Worm (Caenorhabditis elegans): ENCODE data around the gene srv-25.

Gene srv-25

DNA sequence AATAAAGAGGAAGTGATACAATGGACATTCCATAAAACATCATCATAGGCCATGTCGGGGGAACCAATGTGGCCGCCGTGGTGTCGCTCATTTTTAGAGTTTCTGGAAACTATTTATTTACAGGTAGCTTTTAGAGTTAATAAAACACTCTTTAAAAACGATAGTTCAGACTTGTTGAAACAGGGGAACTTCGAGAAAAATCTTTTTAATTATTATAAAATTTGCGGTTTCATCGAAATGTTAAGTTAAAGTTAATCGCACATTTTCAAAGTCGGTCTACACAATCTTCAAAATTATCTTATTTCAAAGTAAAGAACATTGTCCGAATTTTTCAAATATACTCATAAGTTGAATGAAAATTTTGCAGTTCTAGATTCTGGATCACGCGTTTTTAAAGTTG lies 19.3 kb downstream of the srv-25 start, which contains the start of gene ops-1:
ops-1 (minus strand) TSS at position 101 of the 400 bp plus-strand sequence.
- TF ChIP-seq pha-4 (tag; optimal IDR thresholded peaks at IDR 0.05): no peak
- TF ChIP-seq blmp-1 (tag; optimal IDR thresholded peaks at IDR 0.05): no peak
- TF ChIP-seq ham-2 (GFP tag; optimal IDR thresholded peaks at IDR 0.05): no peak
- no peak for TF ChIP-seq bed-3 (GFP tag; optimal IDR thresholded peaks at IDR 0.05)
- no peak for TF ChIP-seq zip-8 (tag; optimal IDR thresholded peaks at IDR 0.05)
- TF ChIP-seq nhr-2 (tag; optimal IDR thresholded peaks at IDR 0.05): no peak
- TF ChIP-seq nhr-12 (tag; optimal IDR thresholded peaks at IDR 0.05): no peak
- TF ChIP-seq lsy-2 (tag; optimal IDR thresholded peaks at IDR 0.05): no peak
- TF ChIP-seq M03D4.4 (tag; optimal IDR thresholded peaks at IDR 0.05): no peak
- no peak for TF ChIP-seq flh-1 (GFP tag; optimal IDR thresholded peaks at IDR 0.05)
- TF ChIP-seq nhr-76 (tag; optimal IDR thresholded peaks at IDR 0.05): no peak

DNA sequence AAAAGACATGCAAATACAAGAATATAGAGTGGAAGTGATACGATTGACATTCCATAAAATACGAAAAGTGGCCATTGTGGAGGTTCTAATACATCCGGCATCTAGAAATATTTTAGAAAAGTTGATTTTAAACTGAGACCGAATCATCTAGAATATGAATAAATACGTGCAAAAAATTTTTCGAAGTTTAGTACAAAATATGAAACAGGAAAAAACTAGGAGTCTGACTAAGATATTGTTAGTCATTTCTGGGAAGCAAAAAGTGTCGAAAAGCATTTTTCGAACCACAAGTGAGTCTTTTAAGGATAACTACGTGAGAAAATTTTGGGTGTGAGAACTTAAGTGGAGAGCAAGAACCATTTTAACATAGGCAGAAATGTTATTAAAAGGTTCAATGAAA lies 21.4 kb downstream of the srv-25 start, which contains the start of gene srv-32:
srv-32 (minus strand) TSS at position 101 of the 400 bp plus-strand sequence.
- TF ChIP-seq unc-62 (GFP tag; optimal IDR thresholded peaks at IDR 0.05): no peak
- no peak for TF ChIP-seq zip-8 (tag; optimal IDR thresholded peaks at IDR 0.05)
- no peak for TF ChIP-seq ham-2 (GFP tag; optimal IDR thresholded peaks at IDR 0.05)
- TF ChIP-seq ztf-11 (tag; optimal IDR thresholded peaks at IDR 0.05): no peak
- no peak for TF ChIP-seq tbx-8 (GFP tag; optimal IDR thresholded peaks at IDR 0.05)
- TF ChIP-seq lin-13 (tag; optimal IDR thresholded peaks at IDR 0.05): no peak
- TF ChIP-seq snpc-4 (tag; optimal IDR thresholded peaks at IDR 0.05): no peak
- TF ChIP-seq ceh-43 (GFP tag; optimal IDR thresholded peaks at IDR 0.05): no peak
- no peak for TF ChIP-seq nhr-28 (tag; optimal IDR thresholded peaks at IDR 0.05)
- TF ChIP-seq pha-4 (tag; optimal IDR thresholded peaks at IDR 0.05): no peak
- TF ChIP-seq nhr-237 (tag; optimal IDR thresholded peaks at IDR 0.05): no peak
- no peak for TF ChIP-seq bed-3 (GFP tag; optimal IDR thresholded peaks at IDR 0.05)
- TF ChIP-seq ceh-83 (GFP tag; optimal IDR thresholded peaks at IDR 0.05): no peak
- TF ChIP-seq flh-1 (GFP tag; optimal IDR thresholded peaks at IDR 0.05): no peak
- TF ChIP-seq mep-1 (tag; optimal IDR thresholded peaks at IDR 0.05): no peak
- no peak for TF ChIP-seq nhr-12 (tag; optimal IDR thresholded peaks at IDR 0.05)
- no peak for TF ChIP-seq elt-1 (tag; optimal IDR thresholded peaks at IDR 0.05; ENCODE audit: borderline replicate concordance, insufficient read depth)
- no peak for TF ChIP-seq mls-2 (tag; optimal IDR thresholded peaks at IDR 0.05)
- TF ChIP-seq unc-120 (tag; optimal IDR thresholded peaks at IDR 0.05; ENCODE audit: poor library complexity, severe bottlenecking): no peak

DNA sequence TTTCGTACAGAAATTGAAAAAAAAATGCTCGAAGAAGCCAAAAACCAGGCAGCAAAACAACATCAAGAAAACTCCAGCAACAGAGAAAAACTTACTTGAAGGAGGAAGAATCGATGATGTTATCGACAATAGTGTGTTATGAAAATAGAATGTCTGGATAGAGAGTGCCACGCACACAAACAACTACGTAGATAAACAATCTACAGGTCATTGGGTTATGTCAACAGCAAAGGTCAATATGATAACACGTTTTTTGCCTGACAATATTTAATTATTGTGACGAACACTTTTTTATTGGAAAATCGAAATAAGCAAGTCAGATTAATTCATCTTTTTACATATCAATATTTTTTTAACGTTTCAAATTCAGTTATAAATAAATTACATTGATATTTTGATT lies 24.1 kb downstream of the srv-25 start, which contains the start of gene sams-5:
sams-5 (minus strand) TSS at position 131 of the 400 bp plus-strand sequence.
- TF ChIP-seq sptf-1 (tag; optimal IDR thresholded peaks at IDR 0.05): no peak
- TF ChIP-seq pha-4 (tag; optimal IDR thresholded peaks at IDR 0.05): no peak
- TF ChIP-seq blmp-1 (tag; optimal IDR thresholded peaks at IDR 0.05): no peak
- no peak for TF ChIP-seq lsy-2 (tag; optimal IDR thresholded peaks at IDR 0.05)
- no peak for TF ChIP-seq mep-1 (tag; optimal IDR thresholded peaks at IDR 0.05)
- TF ChIP-seq hlh-1 (tag; optimal IDR thresholded peaks at IDR 0.05): no peak
- TF ChIP-seq unc-39 (tag; optimal IDR thresholded peaks at IDR 0.05): no peak
- no peak for TF ChIP-seq nhr-2 (tag; optimal IDR thresholded peaks at IDR 0.05)
- TF ChIP-seq nhr-76 (tag; optimal IDR thresholded peaks at IDR 0.05): no peak
- TF ChIP-seq ceh-83 (GFP tag; optimal IDR thresholded peaks at IDR 0.05): no peak
- no peak for TF ChIP-seq elt-3 (tag; optimal IDR thresholded peaks at IDR 0.05)
- TF ChIP-seq lin-13 (tag; optimal IDR thresholded peaks at IDR 0.05): no peak
- no peak for TF ChIP-seq ztf-11 (tag; optimal IDR thresholded peaks at IDR 0.05)

DNA sequence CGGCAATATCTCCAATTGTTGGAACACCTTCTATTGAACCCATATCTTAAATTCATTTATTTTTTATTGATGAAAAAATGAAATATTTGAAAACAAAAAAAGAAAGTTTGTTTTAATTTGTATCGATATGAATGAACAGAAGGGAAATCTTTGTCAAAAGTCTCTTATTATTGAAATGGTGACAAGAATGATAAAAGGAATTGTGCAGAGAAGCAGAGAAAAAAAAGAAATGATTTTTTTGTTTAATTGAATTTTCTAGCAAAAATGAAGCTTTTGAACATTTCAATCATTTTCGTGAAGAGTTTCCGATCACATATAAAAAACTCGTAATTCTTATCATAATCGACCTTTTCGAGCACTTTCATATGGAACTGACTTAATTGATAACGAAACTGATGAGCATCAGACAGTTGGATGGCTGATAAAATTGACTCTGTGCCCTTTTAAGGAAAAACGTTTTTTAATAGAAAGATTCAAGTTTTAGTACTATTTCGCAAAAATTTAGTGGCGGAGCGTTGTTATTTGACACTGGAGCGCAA lies 27.8 kb downstream of the srv-25 start, which contains the start of the genes aat-4 and T13A10.1:
aat-4 (minus strand) TSS at position 51 of the 539 bp plus-strand sequence.
T13A10.1 (plus strand) TSS at position 411 of the 539 bp plus-strand sequence.
- TF ChIP-seq elt-3 (tag; optimal IDR thresholded peaks at IDR 0.05): no peak
- TF ChIP-seq nhr-2 (tag; optimal IDR thresholded peaks at IDR 0.05): no peak
- no peak for TF ChIP-seq lin-13 (tag; optimal IDR thresholded peaks at IDR 0.05)

DNA sequence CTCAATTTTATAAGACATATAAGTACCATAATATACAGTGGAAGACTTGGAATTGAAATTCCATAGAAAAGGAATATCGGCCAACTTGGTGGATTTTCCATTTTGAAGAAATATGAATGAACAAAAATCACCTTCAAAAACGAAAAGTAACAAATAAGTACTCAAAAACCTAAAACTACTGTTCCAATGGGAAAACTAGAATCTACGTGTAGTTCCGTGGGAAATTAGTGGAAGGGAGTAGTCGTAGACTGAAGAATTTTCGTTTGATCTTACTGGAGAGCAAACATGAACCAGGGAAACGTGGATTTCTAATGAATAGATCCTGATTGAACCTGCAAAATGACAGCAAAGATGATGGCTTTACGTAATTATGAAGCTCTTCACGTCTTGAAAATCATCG lies 31.6 kb downstream of the srv-25 start, which contains the start of gene srv-31:
srv-31 (minus strand) TSS at position 101 of the 400 bp plus-strand sequence.
- no peak for TF ChIP-seq flh-1 (GFP tag; optimal IDR thresholded peaks at IDR 0.05)
- no peak for TF ChIP-seq nhr-237 (tag; optimal IDR thresholded peaks at IDR 0.05)
- no peak for TF ChIP-seq blmp-1 (tag; optimal IDR thresholded peaks at IDR 0.05)
- TF ChIP-seq lsy-2 (tag; optimal IDR thresholded peaks at IDR 0.05): no peak
- TF ChIP-seq elt-3 (tag; optimal IDR thresholded peaks at IDR 0.05): no peak
- no peak for TF ChIP-seq nhr-12 (tag; optimal IDR thresholded peaks at IDR 0.05)
- TF ChIP-seq lin-32 (GFP tag; optimal IDR thresholded peaks at IDR 0.05): no peak
- TF ChIP-seq ceh-39 (tag; optimal IDR thresholded peaks at IDR 0.05): no peak
- TF ChIP-seq sem-2 (GFP tag; optimal IDR thresholded peaks at IDR 0.05): no peak
- TF ChIP-seq nhr-28 (tag; optimal IDR thresholded peaks at IDR 0.05): no peak
- no peak for TF ChIP-seq pha-4 (tag; optimal IDR thresholded peaks at IDR 0.05)
- TF ChIP-seq drap-1 (GFP tag; optimal IDR thresholded peaks at IDR 0.05): no peak
- TF ChIP-seq zip-8 (tag; optimal IDR thresholded peaks at IDR 0.05): no peak
- no peak for TF ChIP-seq ham-2 (GFP tag; optimal IDR thresholded peaks at IDR 0.05)
